Fruit fly (Drosophila melanogaster): ENCODE data around the gene CG9281.

The CG9281 gene

dm6 chrX:15674337-15674736 is 36.0 kb downstream of the CG9281 start (continued):
- TF ChIP-seq CG17385 (GFP tag; optimal IDR thresholded peaks at IDR 0.05) (no peak), crc (GFP tag; optimal IDR thresholded peaks at IDR 0.05) (no peak), CG14710 (tag; optimal IDR thresholded peaks at IDR 0.05) (no peak), CG12236 (GFP tag; optimal IDR thresholded peaks at IDR 0.05) (no peak), Xrp1 (GFP tag; IDR thresholded peaks at IDR 0.05) (peak; percentile 23; the same call in 1 of the 2 replicates), chm (GFP tag; IDR thresholded peaks at IDR 0.05) (no peak), dmrt11E (tag; optimal IDR thresholded peaks at IDR 0.05) (peak; percentile 33), zen (tag; optimal IDR thresholded peaks at IDR 0.05) (peak; percentile 49), sens (GFP tag) (peak; percentile 17), Sox102F (GFP tag; optimal IDR thresholded peaks at IDR 0.05) (no peak), CG4854 (GFP tag; optimal IDR thresholded peaks at IDR 0.05) (no peak), CG7839 (tag; optimal IDR thresholded peaks at IDR 0.05) (no peak), CG9215 (GFP tag; IDR thresholded peaks at IDR 0.05) (no peak)

dm6 chrX:15671026-15671563 is 39.2 kb downstream of the CG9281 start, which contains the start of gene CG15646:
TSS of gene CG15646 (minus strand) at chrX:15671029.
- TF ChIP-seq CHES-1-like (GFP tag; optimal IDR thresholded peaks at IDR 0.05), result no peak
- peak; percentile 82 for TF ChIP-seq CG2202 (tag; optimal IDR thresholded peaks at IDR 0.05)
- peak; percentile 84 for TF ChIP-seq Ssrp (tag; optimal IDR thresholded peaks at IDR 0.05)
- no peak for TF ChIP-seq bab2 (GFP tag; optimal IDR thresholded peaks at IDR 0.05)
- peak; percentile 68 for TF ChIP-seq vvl (GFP tag; IDR thresholded peaks at IDR 0.05)
- TF ChIP-seq ase (GFP tag; IDR thresholded peaks at IDR 0.05), result peak; percentile 37; the same call in 1 of the 3 replicates
- no peak for TF ChIP-seq sc (optimal IDR thresholded peaks at IDR 0.05)
- peak; percentile 58 for TF ChIP-seq sc (GFP tag; optimal IDR thresholded peaks at IDR 0.05)
- 0 out of 2 replicates have a peak, but pooled peaks have one; percentile 23 for TF ChIP-seq Rfx (GFP tag; IDR thresholded peaks at IDR 0.05)
- TF ChIP-seq cg (GFP tag; optimal IDR thresholded peaks at IDR 0.05), result no peak
- TF ChIP-seq Usf (GFP tag; optimal IDR thresholded peaks at IDR 0.05), result peak; percentile 51
- TF ChIP-seq gt (GFP tag; IDR thresholded peaks at IDR 0.05), result 0 out of 2 replicates have a peak, but pooled peaks have one; percentile 5
- peak; percentile 45 for TF ChIP-seq oc (tag; optimal IDR thresholded peaks at IDR 0.05)
- peak; percentile 25 for TF ChIP-seq pum (GFP tag; optimal IDR thresholded peaks at IDR 0.05)
- no peak for TF ChIP-seq ERR (GFP tag; optimal IDR thresholded peaks at IDR 0.05)
- TF ChIP-seq B-H1 (GFP tag; IDR thresholded peaks at IDR 0.05), result no peak
- peak; percentile 84 for TF ChIP-seq D19A (tag; optimal IDR thresholded peaks at IDR 0.05)
- no peak for TF ChIP-seq Dll (GFP tag; IDR thresholded peaks at IDR 0.05; ENCODE audit: partially characterized antibody)
- peak; percentile 75 for TF ChIP-seq fd96Cb (tag; optimal IDR thresholded peaks at IDR 0.05)
- no peak for TF ChIP-seq nerfin-2 (GFP tag; IDR thresholded peaks at IDR 0.05; ENCODE audit: partially characterized antibody)
- peak; percentile 64 for TF ChIP-seq CG17328 (GFP tag; IDR thresholded peaks at IDR 0.05)
- TF ChIP-seq CG6254 (GFP tag; optimal IDR thresholded peaks at IDR 0.05), result peak; percentile 57
- no peak for TF ChIP-seq cad (GFP tag; optimal IDR thresholded peaks at IDR 0.05)
- TF ChIP-seq grau (tag; optimal IDR thresholded peaks at IDR 0.05), result peak; percentile 79
- peak; percentile 37 for TF ChIP-seq Meics (GFP tag; optimal IDR thresholded peaks at IDR 0.05)
- TF ChIP-seq ind (GFP tag; optimal IDR thresholded peaks at IDR 0.05), result peak; percentile 32
- TF ChIP-seq stc (GFP tag; IDR thresholded peaks at IDR 0.05), result no peak
- TF ChIP-seq jigr1 (GFP tag; IDR thresholded peaks at IDR 0.05), result no peak
- no peak for TF ChIP-seq pan (optimal IDR thresholded peaks at IDR 0.05)
- peak in 1 of 2 experiments; percentile 47 for TF ChIP-seq pan (GFP tag; optimal IDR thresholded peaks at IDR 0.05 in 1 of 2, IDR thresholded peaks at IDR 0.05 in 1 of 2)
- peak; percentile 54; the same call in 1 of the 2 replicates for TF ChIP-seq dan (GFP tag; IDR thresholded peaks at IDR 0.05)
- peak; percentile 38 for TF ChIP-seq CG18764 (GFP tag; optimal IDR thresholded peaks at IDR 0.05)
- TF ChIP-seq da (GFP tag; optimal IDR thresholded peaks at IDR 0.05), result no peak
- peak; percentile 65 for TF ChIP-seq CG10654 (GFP tag; optimal IDR thresholded peaks at IDR 0.05)
- no peak for TF ChIP-seq CG6175 (GFP tag; IDR thresholded peaks at IDR 0.05)
- no peak for TF ChIP-seq Fer1 (GFP tag; optimal IDR thresholded peaks at IDR 0.05)
- no peak for TF ChIP-seq CkIIα-i1 (GFP tag; IDR thresholded peaks at IDR 0.05)
- no peak for TF ChIP-seq Dip2 (GFP tag; IDR thresholded peaks at IDR 0.05)

All from whole organism, embryonic.